Fruit fly (Drosophila melanogaster) whole organism, pupa: Measurements from ENCODE around the gene CG42460.

ENCODE experiments used
- CG10348 ChIP-seq: fragments of 200-800 bp; sonication (Bioruptor generic); IDR thresholded peaks from 2 replicates; pipeline ENCODE4 v1.3.6; 2022; ENCODE audit warnings: missing biosample characterization, missing genetic modification characterization
- CG12605 ChIP-seq: fragments of 200-800 bp; sonication (Bioruptor generic); IDR thresholded peaks from 2 replicates; pipeline ENCODE4 v1.3.6; 2022; ENCODE audit warnings: missing biosample characterization, missing genetic modification characterization
- CG14655 ChIP-seq: fragments of 200-800 bp; sonication (Bioruptor generic); optimal IDR thresholded peaks from 3 replicates; lab custom pipeline; 2017; ENCODE audit warnings: mild to moderate bottlenecking, missing biosample characterization, missing genetic modification reagents, missing genetic modification characterization
- CG17806 ChIP-seq: fragments of 200-800 bp; sonication (Bioruptor generic); optimal IDR thresholded peaks from 2 replicates; lab custom pipeline; 2018; ENCODE audit warnings: missing biosample characterization, mild to moderate bottlenecking, missing genetic modification characterization, moderate library complexity
- CG4496 ChIP-seq: fragments of 200-800 bp; sonication (Bioruptor generic); IDR thresholded peaks from 3 replicates; pipeline ENCODE4 v1.3.6; 2022; ENCODE audit warnings: missing biosample characterization, missing genetic modification characterization
- CG9948 ChIP-seq: fragments of 200-800 bp; sonication (Bioruptor generic); optimal IDR thresholded peaks from 2 replicates; lab custom pipeline; 2018; ENCODE audit warnings: missing biosample characterization, mild to moderate bottlenecking, missing genetic modification characterization, moderate library complexity
- D1 ChIP-seq: fragments of 200-800 bp; sonication (Bioruptor generic); optimal IDR thresholded peaks from 2 replicates; lab custom pipeline; 2018; ENCODE audit warnings: missing biosample characterization, mild to moderate bottlenecking, missing genetic modification characterization, moderate library complexity
- Ets98B ChIP-seq: fragments of 200-800 bp; sonication (Bioruptor generic); IDR thresholded peaks from 2 replicates; pipeline ENCODE4 v1.3.6; 2022; ENCODE audit warnings: missing biosample characterization, missing genetic modification characterization
- gl ChIP-seq: fragments of 200-800 bp; sonication (Bioruptor generic); optimal IDR thresholded peaks from 2 replicates; lab custom pipeline; 2018; ENCODE audit warnings: missing biosample characterization, mild to moderate bottlenecking, missing genetic modification characterization
- rn ChIP-seq: fragments of 200-800 bp; sonication (Bioruptor generic); IDR thresholded peaks from 2 replicates; pipeline ENCODE4 v1.3.6; 2022; ENCODE audit warnings: missing biosample characterization, missing genetic modification characterization

DNA sequence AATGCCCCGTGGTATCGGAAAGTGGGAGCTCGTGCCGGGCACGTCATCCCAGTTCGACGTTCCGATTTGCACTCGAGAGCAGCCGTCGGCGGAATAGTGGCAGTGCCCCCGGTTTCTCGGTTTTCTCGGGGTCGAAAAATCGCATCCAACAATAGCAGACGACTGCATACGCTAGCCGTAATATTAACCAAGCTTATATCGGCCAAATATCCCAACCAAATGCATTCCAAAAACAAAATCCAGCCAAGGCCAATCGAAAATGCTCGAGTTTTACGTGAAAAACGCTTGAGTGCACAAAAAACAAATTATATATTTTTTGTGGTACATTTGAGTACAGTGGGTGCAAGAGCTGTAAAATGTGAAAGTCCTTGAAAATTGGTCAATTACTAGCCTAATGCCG is 17.0 kb downstream of the CG42460 start:
- TF ChIP-seq CG17806 (tag; lab: Kevin White, UChicago) (peak; percentile 4), rn (no peak), D1 (no peak), CG9948 (tag; lab: Kevin White, UChicago) (no peak), gl (tag; lab: Kevin White, UChicago) (no peak), CG14655 (GFP tag; lab: Kevin White, UChicago) (no peak), CG4496 (GFP tag; lab: Robert Waterston, UW) (peak; percentile 62; the same call in 2 of the 3 replicates), CG12605 (GFP tag; lab: Robert Waterston, UW) (0 out of 2 replicates have a peak, but pooled peaks have one; percentile 58), CG10348 (GFP tag; lab: Robert Waterston, UW) (no peak), Ets98B (GFP tag; lab: Robert Waterston, UW) (peak; percentile 71)
